Fruit fly (Drosophila melanogaster) whole organism, embryonic: ENCODE results near the gene Wbp2.

ENCODE experiments used
- Atf3 ChIP-seq: fragments of 200-800 bp; sonication (Bioruptor generic); optimal IDR thresholded peaks from 3 replicates; lab custom pipeline; 2016; ENCODE audit warnings: missing biosample characterization, missing genetic modification characterization
- Atf6 ChIP-seq: fragments of 200-800 bp; sonication (Bioruptor generic); IDR thresholded peaks from 2 replicates; pipeline ENCODE4 v1.3.6; 2022; ENCODE audit warnings: missing biosample characterization, missing genetic modification characterization
- BEAF-32 ChIP-seq: fragments of 200-800 bp; sonication (Bioruptor generic); optimal IDR thresholded peaks from 3 replicates; lab custom pipeline; 2017; ENCODE audit warnings: missing biosample characterization, missing genetic modification characterization, mild to moderate bottlenecking, moderate library complexity, missing genetic modification reagents
- CG10431 ChIP-seq: fragments of 200-800 bp; sonication (Bioruptor generic); optimal IDR thresholded peaks from 3 replicates; lab custom pipeline; 2018; ENCODE audit warnings: missing biosample characterization, mild to moderate bottlenecking, missing genetic modification characterization
- CG10654 ChIP-seq: fragments of 200-800 bp; sonication (Bioruptor generic); optimal IDR thresholded peaks from 2 replicates; lab custom pipeline; 2016; ENCODE audit warnings: missing biosample characterization, missing genetic modification characterization
- CG12769 ChIP-seq: fragments of 200-800 bp; sonication (Bioruptor generic); optimal IDR thresholded peaks from 2 replicates; lab custom pipeline; 2019; ENCODE audit warnings: missing biosample characterization, mild to moderate bottlenecking, missing genetic modification characterization, moderate library complexity
- CG14441 ChIP-seq: fragments of 200-800 bp; sonication (Bioruptor generic); IDR thresholded peaks from 2 replicates; pipeline ENCODE4 v1.3.6; 2022; ENCODE audit warnings: missing biosample characterization, missing genetic modification characterization
- CG16779 ChIP-seq: fragments of 200-800 bp; sonication (Bioruptor generic); IDR thresholded peaks from 2 replicates; pipeline ENCODE4 v1.3.6; 2022; ENCODE audit warnings: missing biosample characterization, missing genetic modification characterization
- CG17802 ChIP-seq: fragments of 200-800 bp; sonication (Bioruptor generic); optimal IDR thresholded peaks from 2 replicates; lab custom pipeline; 2018; ENCODE audit warnings: missing biosample characterization, mild to moderate bottlenecking, missing genetic modification characterization, moderate library complexity
- CG17829 ChIP-seq: fragments of 200-800 bp; optimal IDR thresholded peaks from 2 replicates; lab custom pipeline; 2019; ENCODE audit warnings: missing biosample characterization, mild to moderate bottlenecking, missing genetic modification characterization, moderate library complexity
- CG18262 ChIP-seq: fragments of 200-800 bp; optimal IDR thresholded peaks from 3 replicates; lab custom pipeline; 2019; ENCODE audit warnings: missing biosample characterization, mild to moderate bottlenecking, missing genetic modification characterization, moderate library complexity
- CG18599 ChIP-seq: fragments of 200-800 bp; sonication (Bioruptor generic); optimal IDR thresholded peaks from 3 replicates; lab custom pipeline; 2017; ENCODE audit warnings: missing biosample characterization, missing genetic modification characterization, mild to moderate bottlenecking, moderate library complexity, missing genetic modification reagents
- CG2199 ChIP-seq: fragments of 200-800 bp; sonication (Bioruptor generic); IDR thresholded peaks from 3 replicates; pipeline ENCODE4 v1.3.6; 2022; ENCODE audit warnings: missing biosample characterization, missing genetic modification characterization
- CG3065 ChIP-seq: fragments of 200-800 bp; sonication (Bioruptor generic); optimal IDR thresholded peaks from 2 replicates; lab custom pipeline; 2016; ENCODE audit warnings: missing biosample characterization, missing genetic modification characterization
- CG31224 ChIP-seq: fragments of 200-800 bp; sonication (Bioruptor generic); IDR thresholded peaks from 2 replicates; pipeline ENCODE4 v1.3.6; 2022; ENCODE audit warnings: missing biosample characterization, missing genetic modification characterization
- CG32772 ChIP-seq: fragments of 200-800 bp; sonication (Bioruptor generic); IDR thresholded peaks from 2 replicates; pipeline ENCODE4 v1.3.6; 2022; ENCODE audit warnings: missing biosample characterization, missing genetic modification characterization
- CG34376 ChIP-seq: fragments of 200-800 bp; sonication (Bioruptor generic); optimal IDR thresholded peaks from 2 replicates; lab custom pipeline; 2018; ENCODE audit warnings: missing biosample characterization, mild to moderate bottlenecking, missing genetic modification characterization
- CG4617 ChIP-seq: fragments of 200-800 bp; sonication (Bioruptor generic); optimal IDR thresholded peaks from 3 replicates; lab custom pipeline; 2016; ENCODE audit warnings: missing biosample characterization, missing genetic modification characterization, borderline replicate concordance
- CG4854 ChIP-seq: fragments of 200-800 bp; sonication (Bioruptor generic); optimal IDR thresholded peaks from 2 replicates; lab custom pipeline; 2016; ENCODE audit warnings: missing biosample characterization, missing genetic modification characterization, inconsistent platforms
- CG5953 ChIP-seq: fragments of 200-800 bp; sonication (Bioruptor generic); IDR thresholded peaks from 2 replicates; pipeline ENCODE4 v1.3.6; 2022; ENCODE audit warnings: missing biosample characterization, missing genetic modification characterization
- CG6175 ChIP-seq: fragments of 200-800 bp; sonication (Bioruptor generic); IDR thresholded peaks from 3 replicates; pipeline ENCODE4 v1.3.6; 2022; ENCODE audit warnings: missing biosample characterization, missing genetic modification characterization
- CG8359 ChIP-seq: fragments of 200-800 bp; sonication (Bioruptor generic); optimal IDR thresholded peaks from 2 replicates; lab custom pipeline; 2017; ENCODE audit warnings: missing biosample characterization, mild to moderate bottlenecking, missing genetic modification characterization, borderline replicate concordance
- CG9437 ChIP-seq: fragments of 200-800 bp; sonication (Bioruptor generic); optimal IDR thresholded peaks from 2 replicates; lab custom pipeline; 2018; ENCODE audit warnings: missing biosample characterization, mild to moderate bottlenecking, missing genetic modification characterization
- Dp ChIP-seq: fragments of 200-800 bp; sonication (Bioruptor generic); optimal IDR thresholded peaks from 2 replicates; lab custom pipeline; 2018; ENCODE audit warnings: missing biosample characterization, mild to moderate bottlenecking, missing genetic modification characterization, moderate library complexity
- Dref ChIP-seq: fragments of 200-800 bp; sonication (Bioruptor generic); IDR thresholded peaks from 2 replicates; pipeline ENCODE4 v1.3.6; 2022; ENCODE audit warnings: missing biosample characterization, missing genetic modification characterization
- Eip74EF ChIP-seq, 2 experiments: fragments of 200-800 bp in 1 of 2; fragments of >200 bp in 1 of 2; sonication (Bioruptor generic) in 1 of 2; optimal IDR thresholded peaks; 2 replicates each; lab custom pipeline; 2017 to 2019; ENCODE audit warnings: missing biosample characterization in 2 of 2, missing genetic modification characterization in 2 of 2, mild to moderate bottlenecking in 1 of 2, moderate library complexity in 1 of 2
- NFAT ChIP-seq: fragments of 200-800 bp; sonication (Bioruptor generic); IDR thresholded peaks from 2 replicates; pipeline ENCODE4 v1.3.6; 2022; ENCODE audit warnings: missing biosample characterization, missing genetic modification characterization
- ara ChIP-seq: fragments of 200-800 bp; sonication (Bioruptor generic); IDR thresholded peaks from 2 replicates; pipeline ENCODE4 v1.3.6; 2022; ENCODE audit warnings: missing biosample characterization, missing genetic modification characterization
- az2 ChIP-seq: fragments of 200-800 bp; sonication (Bioruptor generic); optimal IDR thresholded peaks from 3 replicates; lab custom pipeline; 2016; ENCODE audit warnings: missing biosample characterization, missing genetic modification characterization
- cad ChIP-seq: fragments of >200 bp; optimal IDR thresholded peaks from 2 replicates; lab custom pipeline; 2017; ENCODE audit warnings: missing biosample characterization, missing genetic modification characterization
- cas ChIP-seq: fragments of 200-800 bp; sonication (Bioruptor generic); IDR thresholded peaks from 2 replicates; pipeline ENCODE4 v1.3.6; 2022; ENCODE audit warnings: missing biosample characterization, missing genetic modification characterization
- caup ChIP-seq: fragments of 200-800 bp; sonication (Bioruptor generic); optimal IDR thresholded peaks from 3 replicates; lab custom pipeline; 2017; ENCODE audit warnings: missing biosample characterization, mild to moderate bottlenecking, missing genetic modification characterization, moderate library complexity; ENCODE audit not compliant: severe bottlenecking
- dan ChIP-seq: fragments of 200-800 bp; sonication (Bioruptor generic); IDR thresholded peaks from 2 replicates; pipeline ENCODE4 v1.3.6; 2022; ENCODE audit warnings: missing biosample characterization, missing genetic modification characterization
- dpn ChIP-seq, 2 experiments: fragments of 200-800 bp; sonication (Bioruptor generic); optimal IDR thresholded peaks; 3 replicates each; lab custom pipeline; 2016; ENCODE audit warnings: missing biosample characterization in 2 of 2, missing genetic modification characterization in 2 of 2
- gcm ChIP-seq: fragments of 200-800 bp; sonication (Bioruptor generic); optimal IDR thresholded peaks from 2 replicates; lab custom pipeline; 2019; ENCODE audit warnings: missing biosample characterization, mild to moderate bottlenecking, missing genetic modification characterization, moderate library complexity
- ind ChIP-seq: fragments of 200-800 bp; sonication (Bioruptor generic); optimal IDR thresholded peaks from 3 replicates; lab custom pipeline; 2016; ENCODE audit warnings: missing biosample characterization, missing genetic modification characterization
- oc ChIP-seq: fragments of 200-800 bp; sonication (Bioruptor generic); optimal IDR thresholded peaks from 2 replicates; lab custom pipeline; 2018; ENCODE audit warnings: missing biosample characterization, mild to moderate bottlenecking, missing genetic modification characterization, moderate library complexity
- pan ChIP-seq, 4 experiments: fragments of >200 bp in 3 of 4; fragments of 200-800 bp in 1 of 4; sonication (Bioruptor generic) in 1 of 4; optimal IDR thresholded peaks in 3 of 4; IDR thresholded peaks in 1 of 4; 2 replicates each; pipeline versions ENCODE4 v1.3.6 to Lab custom; 2017 to 2022; ENCODE audit warnings: missing biosample characterization in 2 of 4, missing genetic modification characterization in 2 of 4, mixed read lengths in 1 of 4
- pum ChIP-seq: fragments of 200-800 bp; sonication (Bioruptor generic); optimal IDR thresholded peaks from 2 replicates; lab custom pipeline; 2016; ENCODE audit warnings: missing biosample characterization, missing genetic modification characterization
- ranshi ChIP-seq: fragments of 200-800 bp; sonication (Bioruptor generic); IDR thresholded peaks from 2 replicates; pipeline ENCODE4 v1.3.6; 2022; ENCODE audit warnings: missing biosample characterization, missing genetic modification characterization
- ro ChIP-seq: fragments of 200-800 bp; sonication (Bioruptor generic); IDR thresholded peaks from 2 replicates; pipeline ENCODE4 v1.3.6; 2022; ENCODE audit warnings: missing biosample characterization, missing genetic modification characterization
- seq ChIP-seq: fragments of 200-800 bp; sonication (Bioruptor generic); IDR thresholded peaks from 2 replicates; pipeline ENCODE4 v1.3.6; 2022; ENCODE audit warnings: missing biosample characterization, missing genetic modification characterization
- sima ChIP-seq: fragments of 200-800 bp; sonication (Bioruptor generic); optimal IDR thresholded peaks from 2 replicates; lab custom pipeline; 2016; ENCODE audit warnings: missing biosample characterization, missing genetic modification characterization
- slou ChIP-seq: fragments of 200-800 bp; sonication (Bioruptor generic); optimal IDR thresholded peaks from 3 replicates; lab custom pipeline; 2016; ENCODE audit warnings: missing biosample characterization, missing genetic modification characterization
- unc-4 ChIP-seq: fragments of 200-800 bp; sonication (Bioruptor generic); IDR thresholded peaks from 2 replicates; pipeline ENCODE4 v1.3.6; 2022; ENCODE audit warnings: missing biosample characterization, missing genetic modification characterization; ENCODE audit not compliant: partially characterized antibody
- wdn ChIP-seq: fragments of 200-800 bp; sonication (Bioruptor generic); IDR thresholded peaks from 2 replicates; pipeline ENCODE4 v1.3.6; 2022; ENCODE audit warnings: missing biosample characterization, missing genetic modification characterization
- yki ChIP-seq: fragments of >200 bp; optimal IDR thresholded peaks from 3 replicates; lab custom pipeline; 2018

Wbp2 gene

DNA sequence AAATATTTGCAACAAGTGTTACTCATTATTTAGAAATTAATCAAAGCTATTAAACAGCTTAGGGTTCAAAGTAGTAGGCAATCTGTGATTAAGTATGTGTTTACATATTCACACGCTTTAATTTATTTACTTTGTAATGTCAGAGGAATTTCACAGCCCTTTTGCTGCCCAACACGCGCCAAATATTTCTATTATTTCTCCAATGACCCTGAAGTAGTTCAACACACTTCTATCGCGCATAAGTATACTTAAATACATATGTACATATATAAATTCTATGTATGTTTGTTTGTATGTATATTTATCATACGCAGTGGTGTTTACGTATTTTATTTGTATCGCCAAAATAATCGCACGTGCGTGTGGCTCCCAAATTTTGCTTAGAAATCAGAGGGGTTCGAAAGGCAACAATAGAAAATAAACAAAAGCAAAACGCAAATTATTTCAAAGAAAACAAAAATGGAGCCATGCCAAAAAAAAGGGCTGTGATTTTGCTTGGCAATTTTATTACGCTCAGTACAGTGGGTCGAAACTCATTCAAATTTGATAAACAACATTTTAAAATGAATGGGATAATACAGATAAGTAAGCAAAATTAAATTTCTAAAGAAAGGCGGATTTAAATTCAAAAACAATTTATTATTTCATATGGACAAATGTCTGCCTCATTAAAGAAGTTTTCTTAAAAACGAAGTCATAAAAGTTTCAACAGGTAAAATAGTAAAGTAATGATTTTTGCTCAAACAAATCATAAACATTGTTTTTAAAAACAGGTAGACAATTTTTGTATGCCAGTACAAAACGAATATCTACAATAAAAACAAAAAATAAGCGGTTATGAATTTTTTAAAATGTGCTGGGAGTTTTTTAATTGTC lies 46.6 kb upstream of the Wbp2 start (continued):
- TF ChIP-seq wdn (0 out of 2 replicates have a peak, but pooled peaks have one; percentile 16), CG17829 (tag; lab: Kevin White, UChicago) (peak; percentile 5), ind (peak; percentile 14), caup (GFP tag; lab: Kevin White, UChicago) (peak; percentile 8), sima (no peak), unc-4 (GFP tag; lab: Robert Waterston, UW) (no peak), pum (GFP tag; lab: Kevin White, UChicago) (no peak), BEAF-32 (GFP tag; lab: Kevin White, UChicago) (no peak), Eip74EF (GFP tag; optimal IDR thresholded peaks at IDR 0.05; lab: Kevin White, UChicago) (no peak), CG9437 (GFP tag; lab: Kevin White, UChicago) (peak; percentile 51), slou (GFP tag; lab: Kevin White, UChicago) (no peak), cad (GFP tag; lab: Kevin White, UChicago) (no peak), dpn (GFP tag; optimal IDR thresholded peaks at IDR 0.05; lab: Kevin White, UChicago) (peak; percentile 24 to 83), dan (GFP tag; lab: Robert Waterston, UW) (no peak), Atf6 (GFP tag; lab: Robert Waterston, UW) (0 out of 2 replicates have a peak, but pooled peaks have one; percentile 28), CG12769 (tag; lab: Kevin White, UChicago) (no peak), CG34376 (GFP tag; lab: Kevin White, UChicago) (no peak), ranshi (GFP tag; lab: Robert Waterston, UW) (no peak), az2 (GFP tag; lab: Kevin White, UChicago) (peak; percentile 22), CG3065 (GFP tag; lab: Kevin White, UChicago) (no peak), cas (GFP tag; lab: Robert Waterston, UW) (no peak), CG5953 (no peak), CG31224 (peak; percentile 31; the same call in 1 of the 2 replicates)

- TF ChIP-seq CG32772 (GFP tag; lab: Robert Waterston, UW) (no peak), NFAT (GFP tag; lab: Robert Waterston, UW) (0 out of 2 replicates have a peak, but pooled peaks have one; percentile 16), Atf3 (GFP tag; lab: Kevin White, UChicago) (no peak), Dp (GFP tag; lab: Kevin White, UChicago) (no peak), CG4617 (GFP tag; lab: Kevin White, UChicago) (no peak), CG8359 (GFP tag; lab: Kevin White, UChicago) (no peak), CG14441 (no peak), CG18262 (tag; lab: Kevin White, UChicago) (no peak), gcm (GFP tag; lab: Kevin White, UChicago) (no peak), CG2199 (GFP tag; lab: Robert Waterston, UW) (peak; percentile 76), CG10654 (GFP tag; lab: Kevin White, UChicago) (no peak), CG17802 (tag; lab: Kevin White, UChicago) (no peak), CG18599 (GFP tag; lab: Kevin White, UChicago) (no peak), CG10431 (no peak), yki (lab: Kevin White, UChicago) (peak; percentile 90), CG4854 (GFP tag; lab: Kevin White, UChicago) (no peak), Dref (GFP tag; lab: Robert Waterston, UW) (no peak), CG16779 (GFP tag; lab: Robert Waterston, UW) (0 out of 2 replicates have a peak, but pooled peaks have one; percentile 48), oc (tag; lab: Kevin White, UChicago) (peak; percentile 40), CG6175 (GFP tag; lab: Robert Waterston, UW) (no peak), ara (GFP tag; lab: Robert Waterston, UW) (no peak), unc-4 (GFP tag; lab: Robert Waterston, UW) (0 out of 2 replicates have a peak, but pooled peaks have one; percentile 27), seq (GFP tag; lab: Robert Waterston, UW) (no peak), pan (optimal IDR thresholded peaks at IDR 0.05; lab: Kevin White, UChicago) (no peak), pan (GFP tag; optimal IDR thresholded peaks at IDR 0.05 in 1 of 2, IDR thresholded peaks at IDR 0.05 in 1 of 2) (no peak), ro (GFP tag; lab: Robert Waterston, UW) (no peak)
These were observed 45.8 kb upstream of the Wbp2 start for dm6 chr3L:12804035-12804729.
